Worm (Caenorhabditis elegans): Measurements from ENCODE around the gene chtb-1.

chtb-1 gene

ce11 chrIII:9331084-9331564 lies 24.1 kb downstream of the chtb-1 start, which contains the start of gene ufc-1 (continued):
- TF ChIP-seq lsy-2 (tag; optimal IDR thresholded peaks at IDR 0.05): peak; percentile 49 to 59
- TF ChIP-seq snu-23 (GFP tag; optimal IDR thresholded peaks at IDR 0.05): peak; percentile 35
- no peak for TF ChIP-seq vab-15 (tag; optimal IDR thresholded peaks at IDR 0.05)

ce11 chrIII:9329790-9330366 lies 25.4 kb downstream of the chtb-1 start, which contains the start of gene ttr-5:
Gene ttr-5 (plus strand): TSS chrIII:9330316.
- TF ChIP-seq isw-1 (GFP tag; IDR thresholded peaks at IDR 0.05) (no peak), nhr-28 (tag; optimal IDR thresholded peaks at IDR 0.05) (no peak), egl-13 (tag; optimal IDR thresholded peaks at IDR 0.05) (no peak), fkh-10 (GFP tag; optimal IDR thresholded peaks at IDR 0.05) (no peak), hlh-4 (tag; optimal IDR thresholded peaks at IDR 0.05) (no peak), ztf-11 (tag; optimal IDR thresholded peaks at IDR 0.05) (no peak), nhr-20 (tag; optimal IDR thresholded peaks at IDR 0.05) (no peak), elt-3 (tag; optimal IDR thresholded peaks at IDR 0.05) (no peak), pag-3 (tag; optimal IDR thresholded peaks at IDR 0.05; ENCODE audit: borderline replicate concordance, insufficient read depth) (no peak), mef-2 (tag; optimal IDR thresholded peaks at IDR 0.05) (no peak), blmp-1 (tag; optimal IDR thresholded peaks at IDR 0.05) (no peak), zip-4 (GFP tag; optimal IDR thresholded peaks at IDR 0.05) (no peak), F16B12.6 (tag; optimal IDR thresholded peaks at IDR 0.05) (no peak), irx-1 (tag; optimal IDR thresholded peaks at IDR 0.05) (no peak), lir-3 (tag; optimal IDR thresholded peaks at IDR 0.05; ENCODE audit: poor library complexity) (no peak), zag-1 (tag; optimal IDR thresholded peaks at IDR 0.05) (no peak), lsy-2 (tag; optimal IDR thresholded peaks at IDR 0.05) (no peak)

ce11 chrIII:9329266-9329665 lies 26.0 kb downstream of the chtb-1 start, which contains the start of gene C40H1.3:
Gene C40H1.3 (minus strand): TSS chrIII:9329366.
- TF ChIP-seq nhr-19 (GFP tag; conservative IDR thresholded peaks at IDR 0.05) (no peak), hpl-2 (GFP tag; optimal IDR thresholded peaks at IDR 0.05) (no peak), lir-3 (tag; optimal IDR thresholded peaks at IDR 0.05; ENCODE audit: poor library complexity) (no peak), C16A3.4 (tag; optimal IDR thresholded peaks at IDR 0.05) (no peak), fkh-10 (GFP tag; optimal IDR thresholded peaks at IDR 0.05) (no peak), nhr-47 (tag; optimal IDR thresholded peaks at IDR 0.05) (no peak), snu-23 (GFP tag; optimal IDR thresholded peaks at IDR 0.05) (no peak), nhr-11 (tag; optimal IDR thresholded peaks at IDR 0.05) (no peak), nhr-20 (tag; optimal IDR thresholded peaks at IDR 0.05) (no peak), lin-39 (tag; optimal IDR thresholded peaks at IDR 0.05) (no peak), nhr-28 (tag; optimal IDR thresholded peaks at IDR 0.05) (no peak), nhr-237 (tag; optimal IDR thresholded peaks at IDR 0.05) (no peak), nhr-12 (tag; optimal IDR thresholded peaks at IDR 0.05) (no peak), mef-2 (tag; optimal IDR thresholded peaks at IDR 0.05) (no peak), unc-62 (GFP tag; optimal IDR thresholded peaks at IDR 0.05) (no peak), unc-98 (GFP tag; IDR thresholded peaks at IDR 0.05) (no peak)

- peak; percentile 2 for TF ChIP-seq nhr-20 (tag; optimal IDR thresholded peaks at IDR 0.05)
- no peak for TF ChIP-seq aly-2 (tag; optimal IDR thresholded peaks at IDR 0.05)
- TF ChIP-seq elt-3 (tag; optimal IDR thresholded peaks at IDR 0.05): no peak
- no peak for TF ChIP-seq mef-2 (tag; optimal IDR thresholded peaks at IDR 0.05)
- TF ChIP-seq nhr-85 (tag): peak; percentile 22
- no peak for TF ChIP-seq efl-1 (optimal IDR thresholded peaks at IDR 0.05)
- TF ChIP-seq efl-1 (GFP tag; optimal IDR thresholded peaks at IDR 0.05 in 1 of 2): no peak
- peak; percentile 27 for TF ChIP-seq lin-14 (GFP tag; optimal IDR thresholded peaks at IDR 0.05)
Observed at ce11 chrIII:9328732-9329131, 26.5 kb downstream of the chtb-1 start.

ce11 chrIII:9327910-9328309 lies 27.4 kb downstream of the chtb-1 start:
- TF ChIP-seq ceh-88 (GFP tag; IDR thresholded peaks at IDR 0.05): no peak
- TF ChIP-seq mep-1 (tag; optimal IDR thresholded peaks at IDR 0.05): no peak
- TF ChIP-seq unc-30 (tag; optimal IDR thresholded peaks at IDR 0.05): no peak
- TF ChIP-seq nhr-47 (tag; optimal IDR thresholded peaks at IDR 0.05): no peak
- TF ChIP-seq nhr-85 (tag): no peak
- TF ChIP-seq F16B12.6 (tag; optimal IDR thresholded peaks at IDR 0.05): no peak
- TF ChIP-seq unc-62 (GFP tag; optimal IDR thresholded peaks at IDR 0.05): no peak
- TF ChIP-seq jun-1 (tag; optimal IDR thresholded peaks at IDR 0.05): no peak
- TF ChIP-seq skn-1 (tag; optimal IDR thresholded peaks at IDR 0.05): no peak
- no peak for TF ChIP-seq nhr-19 (GFP tag; conservative IDR thresholded peaks at IDR 0.05)
- TF ChIP-seq egl-13 (tag; optimal IDR thresholded peaks at IDR 0.05): no peak
- no peak for TF ChIP-seq lir-3 (tag; optimal IDR thresholded peaks at IDR 0.05; ENCODE audit: poor library complexity)
- no peak for TF ChIP-seq swsn-7 (tag; optimal IDR thresholded peaks at IDR 0.05)
- TF ChIP-seq ztf-11 (tag; optimal IDR thresholded peaks at IDR 0.05): no peak
- TF ChIP-seq alr-1 (tag; optimal IDR thresholded peaks at IDR 0.05; ENCODE audit: borderline replicate concordance): no peak
- TF ChIP-seq unc-130 (tag; optimal IDR thresholded peaks at IDR 0.05): no peak
- TF ChIP-seq irx-1 (tag; optimal IDR thresholded peaks at IDR 0.05): no peak
- no peak for TF ChIP-seq C34B4.2 (tag; optimal IDR thresholded peaks at IDR 0.05)
- TF ChIP-seq nhr-84 (tag; optimal IDR thresholded peaks at IDR 0.05): no peak

Data from whole organism, L1 larva.